Fruit fly (Drosophila melanogaster) Kc167 (cell line): ENCODE measurements around the gene CG31041.

Source experiments
- Myc ChIP-seq: fragments of >200 bp; optimal IDR thresholded peaks from 2 replicates; lab custom pipeline; 2017; ENCODE audit warnings: missing external identifiers
- insv ChIP-seq: fragments of >200 bp; optimal IDR thresholded peaks from 3 replicates; lab custom pipeline; 2018; ENCODE audit warnings: missing external identifiers

DNA sequence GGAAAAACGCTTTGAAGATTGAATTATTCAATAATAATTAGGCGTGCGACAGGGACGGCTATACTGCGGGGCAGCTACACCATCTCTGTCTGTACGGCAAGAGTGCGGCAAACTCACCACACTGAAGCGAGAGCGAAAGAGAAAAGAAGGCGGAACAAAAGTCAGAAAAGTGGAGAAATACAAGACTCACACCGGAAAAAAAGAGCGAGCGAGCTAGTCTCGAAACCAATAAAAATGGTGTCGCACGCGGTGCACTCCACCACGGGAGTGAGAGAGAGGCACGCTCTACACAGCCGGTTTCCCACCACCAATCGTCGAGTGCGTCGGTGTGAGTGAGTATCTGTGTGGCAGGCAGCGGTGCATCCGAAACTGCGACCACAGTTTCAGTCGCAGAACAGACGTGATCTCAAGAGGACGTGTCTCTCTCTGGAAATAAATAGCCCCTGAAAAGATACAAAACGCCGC lies 34.7 kb downstream of the CG31041 start, which contains the start of gene Dr:
- no peak for TF ChIP-seq Myc (lab: Kevin White, UChicago)
- TF ChIP-seq insv (lab: Kevin White, UChicago), result no peak
